Fruit fly (Drosophila melanogaster) whole organism, embryonic: ENCODE results near the gene PAN3.
A peak's percentile ranks its signal among the peaks of the same experiment; 100 is the strongest.

ENCODE experiments used
- Bdp1 ChIP-seq: fragments of 200-800 bp; sonication (Bioruptor generic); optimal IDR thresholded peaks from 3 replicates; lab custom pipeline; 2016; ENCODE audit warnings: missing biosample characterization, missing genetic modification characterization
- CG10979 ChIP-seq: fragments of 200-800 bp; sonication (Bioruptor generic); optimal IDR thresholded peaks from 2 replicates; lab custom pipeline; 2018; ENCODE audit warnings: missing biosample characterization, mild to moderate bottlenecking, missing genetic modification characterization, moderate library complexity
- CG13123 ChIP-seq: fragments of 200-800 bp; sonication (Bioruptor generic); optimal IDR thresholded peaks from 2 replicates; lab custom pipeline; 2016; ENCODE audit warnings: missing biosample characterization, missing genetic modification characterization
- CG1832 ChIP-seq: fragments of 200-800 bp; sonication (Bioruptor generic); optimal IDR thresholded peaks from 2 replicates; lab custom pipeline; 2017; ENCODE audit warnings: missing biosample characterization, mild to moderate bottlenecking, missing genetic modification characterization, inconsistent platforms
- CG2889 ChIP-seq: fragments of 200-800 bp; sonication (Bioruptor generic); IDR thresholded peaks from 3 replicates; pipeline ENCODE4 v1.3.6; 2022; ENCODE audit warnings: missing biosample characterization, missing genetic modification characterization
- CG31388 ChIP-seq: fragments of 200-800 bp; sonication (Bioruptor generic); optimal IDR thresholded peaks from 2 replicates; lab custom pipeline; 2016; ENCODE audit warnings: missing biosample characterization, missing genetic modification characterization
- CG34224 ChIP-seq: fragments of 200-800 bp; sonication (Bioruptor generic); IDR thresholded peaks from 3 replicates; pipeline ENCODE4 v1.3.6; 2022; ENCODE audit warnings: missing biosample characterization, missing genetic modification characterization; ENCODE audit not compliant: partially characterized antibody
- CG34376 ChIP-seq: fragments of 200-800 bp; sonication (Bioruptor generic); optimal IDR thresholded peaks from 2 replicates; lab custom pipeline; 2018; ENCODE audit warnings: missing biosample characterization, mild to moderate bottlenecking, missing genetic modification characterization
- CG4282 ChIP-seq: fragments of 200-800 bp; sonication (Bioruptor generic); optimal IDR thresholded peaks from 2 replicates; lab custom pipeline; 2016; ENCODE audit warnings: missing biosample characterization, missing genetic modification characterization
- CG4617 ChIP-seq: fragments of 200-800 bp; sonication (Bioruptor generic); optimal IDR thresholded peaks from 3 replicates; lab custom pipeline; 2016; ENCODE audit warnings: missing biosample characterization, missing genetic modification characterization, borderline replicate concordance
- CG8944 ChIP-seq: fragments of 200-800 bp; sonication (Bioruptor generic); optimal IDR thresholded peaks from 3 replicates; lab custom pipeline; 2016; ENCODE audit warnings: missing biosample characterization, missing genetic modification characterization
- CG9609 ChIP-seq: fragments of 200-800 bp; sonication (Bioruptor generic); optimal IDR thresholded peaks from 3 replicates; lab custom pipeline; 2016; ENCODE audit warnings: missing biosample characterization, missing genetic modification characterization
- CG9727 ChIP-seq: fragments of 200-800 bp; sonication (Bioruptor generic); optimal IDR thresholded peaks from 3 replicates; lab custom pipeline; 2017; ENCODE audit warnings: missing biosample characterization, mild to moderate bottlenecking, missing genetic modification characterization
- CG9797 ChIP-seq: fragments of 200-800 bp; sonication (Bioruptor generic); optimal IDR thresholded peaks from 3 replicates; lab custom pipeline; 2018; ENCODE audit warnings: missing biosample characterization, mild to moderate bottlenecking, missing genetic modification characterization
- CkIIα-i1 ChIP-seq: fragments of 200-800 bp; sonication (Bioruptor generic); IDR thresholded peaks from 2 replicates; pipeline ENCODE4 v1.3.6; 2022; ENCODE audit warnings: missing biosample characterization, missing genetic modification characterization
- CrebB ChIP-seq: fragments of 200-800 bp; sonication (Bioruptor generic); optimal IDR thresholded peaks from 3 replicates; lab custom pipeline; 2018; ENCODE audit warnings: missing biosample characterization, mild to moderate bottlenecking, missing genetic modification characterization
- D ChIP-seq, 2 experiments: fragments of 200-800 bp in 1 of 2; fragments of >200 bp in 1 of 2; sonication (Bioruptor generic) in 1 of 2; optimal IDR thresholded peaks; 2 replicates in 1 of 2; 3 replicates in 1 of 2; lab custom pipeline; 2017; ENCODE audit warnings: mild to moderate bottlenecking in 1 of 2, missing biosample characterization in 1 of 2, missing genetic modification characterization in 1 of 2, missing genetic modification reagents in 1 of 2
- D19A ChIP-seq: fragments of 200-800 bp; optimal IDR thresholded peaks from 3 replicates; lab custom pipeline; 2019; ENCODE audit warnings: missing biosample characterization, mild to moderate bottlenecking, missing genetic modification characterization, moderate library complexity
- D19B ChIP-seq: fragments of 200-800 bp; sonication (Bioruptor generic); optimal IDR thresholded peaks from 2 replicates; lab custom pipeline; 2017; ENCODE audit warnings: missing biosample characterization, mild to moderate bottlenecking, missing genetic modification characterization
- Dip2 ChIP-seq: fragments of 200-800 bp; sonication (Bioruptor generic); IDR thresholded peaks from 2 replicates; pipeline ENCODE4 v1.3.6; 2022; ENCODE audit warnings: missing biosample characterization, missing genetic modification characterization
- Dip3 ChIP-seq: fragments of 200-800 bp; sonication (Bioruptor generic); optimal IDR thresholded peaks from 3 replicates; lab custom pipeline; 2016; ENCODE audit warnings: missing biosample characterization, missing genetic modification characterization
- Gug ChIP-seq: fragments of 200-800 bp; sonication (Bioruptor generic); IDR thresholded peaks from 4 replicates; pipeline ENCODE4 v1.3.6; 2022; ENCODE audit warnings: missing biosample characterization, missing genetic modification characterization
- HLH3B ChIP-seq: fragments of 200-800 bp; sonication (Bioruptor generic); IDR thresholded peaks from 2 replicates; pipeline ENCODE4 v1.3.6; 2022; ENCODE audit warnings: missing biosample characterization, missing genetic modification characterization
- Jarid2 ChIP-seq: fragments of 200-800 bp; sonication (Bioruptor generic); optimal IDR thresholded peaks from 3 replicates; lab custom pipeline; 2017; ENCODE audit warnings: mild to moderate bottlenecking, missing biosample characterization, missing genetic modification reagents, missing genetic modification characterization
- Neu2 ChIP-seq: fragments of 200-800 bp; sonication (Bioruptor generic); optimal IDR thresholded peaks from 3 replicates; lab custom pipeline; 2016; ENCODE audit warnings: missing biosample characterization, missing genetic modification characterization, borderline replicate concordance
- Nf-YC ChIP-seq: fragments of 200-800 bp; optimal IDR thresholded peaks from 3 replicates; lab custom pipeline; 2019; ENCODE audit warnings: missing biosample characterization, mild to moderate bottlenecking, missing genetic modification characterization, moderate library complexity
- Sin3A ChIP-seq: fragments of >200 bp; optimal IDR thresholded peaks from 2 replicates; lab custom pipeline; 2018
- Trl ChIP-seq, 3 experiments: fragments of >200 bp in 2 of 3; fragments of 200-800 bp in 1 of 3; sonication (Bioruptor generic) in 1 of 3; optimal IDR thresholded peaks; 2 replicates in 1 of 3; 3 replicates in 2 of 3; lab custom pipeline; 2016 to 2017; ENCODE audit warnings: missing biosample characterization in 1 of 3, missing genetic modification characterization in 1 of 3
- Vsx1 ChIP-seq: fragments of 200-800 bp; sonication (Bioruptor generic); optimal IDR thresholded peaks from 2 replicates; lab custom pipeline; 2017; ENCODE audit warnings: missing biosample characterization, mild to moderate bottlenecking, missing genetic modification characterization, missing genetic modification reagents
- abd-A ChIP-seq: fragments of 200-800 bp; sonication (Bioruptor generic); optimal IDR thresholded peaks from 3 replicates; lab custom pipeline; 2019; ENCODE audit warnings: missing biosample characterization, mild to moderate bottlenecking, missing genetic modification characterization, moderate library complexity
- az2 ChIP-seq: fragments of 200-800 bp; sonication (Bioruptor generic); optimal IDR thresholded peaks from 3 replicates; lab custom pipeline; 2016; ENCODE audit warnings: missing biosample characterization, missing genetic modification characterization
- br ChIP-seq: fragments of >200 bp; optimal IDR thresholded peaks from 2 replicates; lab custom pipeline; 2017
- bsh ChIP-seq, 2 experiments: fragments of 200-800 bp; sonication (Bioruptor generic); optimal IDR thresholded peaks; 2 replicates each; lab custom pipeline; 2017 to 2018; ENCODE audit warnings: mild to moderate bottlenecking in 2 of 2, missing biosample characterization in 2 of 2, missing genetic modification characterization in 2 of 2, moderate library complexity in 1 of 2
- btn ChIP-seq: fragments of 200-800 bp; sonication (Bioruptor generic); optimal IDR thresholded peaks from 2 replicates; lab custom pipeline; 2016; ENCODE audit warnings: missing biosample characterization, missing genetic modification characterization
- cg ChIP-seq: fragments of 200-800 bp; sonication (Bioruptor generic); optimal IDR thresholded peaks from 3 replicates; lab custom pipeline; 2019; ENCODE audit warnings: missing biosample characterization, mild to moderate bottlenecking, missing genetic modification characterization, moderate library complexity
- chn ChIP-seq: fragments of 200-800 bp; sonication (Bioruptor generic); optimal IDR thresholded peaks from 2 replicates; lab custom pipeline; 2016; ENCODE audit warnings: missing biosample characterization, missing genetic modification characterization
- dmrt11E ChIP-seq: fragments of 200-800 bp; sonication (Bioruptor generic); optimal IDR thresholded peaks from 3 replicates; lab custom pipeline; 2018; ENCODE audit warnings: missing biosample characterization, mild to moderate bottlenecking, missing genetic modification characterization, moderate library complexity
- ewg ChIP-seq: fragments of 200-800 bp; sonication (Bioruptor generic); optimal IDR thresholded peaks from 3 replicates; lab custom pipeline; 2017; ENCODE audit warnings: mild to moderate bottlenecking, missing biosample characterization, missing genetic modification reagents, missing genetic modification characterization
- hbn ChIP-seq: fragments of 200-800 bp; sonication (Bioruptor generic); IDR thresholded peaks from 2 replicates; pipeline ENCODE4 v1.3.6; 2022; ENCODE audit warnings: missing biosample characterization, missing genetic modification characterization; ENCODE audit not compliant: partially characterized antibody
- nerfin-2 ChIP-seq: fragments of 200-800 bp; sonication (Bioruptor generic); IDR thresholded peaks from 2 replicates; pipeline ENCODE4 v1.3.6; 2022; ENCODE audit warnings: missing biosample characterization, missing genetic modification characterization; ENCODE audit not compliant: partially characterized antibody
- nom ChIP-seq: fragments of 200-800 bp; sonication (Bioruptor generic); optimal IDR thresholded peaks from 2 replicates; lab custom pipeline; 2017; ENCODE audit warnings: missing biosample characterization, missing genetic modification characterization, mild to moderate bottlenecking, moderate library complexity, missing genetic modification reagents
- org-1 ChIP-seq: fragments of 200-800 bp; sonication (Bioruptor generic); optimal IDR thresholded peaks from 2 replicates; lab custom pipeline; 2017; ENCODE audit warnings: missing biosample characterization, missing genetic modification characterization
- pros ChIP-seq: fragments of 200-800 bp; sonication (Bioruptor generic); optimal IDR thresholded peaks from 3 replicates; lab custom pipeline; 2019; ENCODE audit warnings: missing biosample characterization, mild to moderate bottlenecking, missing genetic modification characterization, moderate library complexity
- psq ChIP-seq: fragments of 200-800 bp; sonication (Bioruptor generic); optimal IDR thresholded peaks from 2 replicates; lab custom pipeline; 2017; ENCODE audit warnings: missing biosample characterization, missing genetic modification characterization
- seq ChIP-seq: fragments of 200-800 bp; sonication (Bioruptor generic); IDR thresholded peaks from 2 replicates; pipeline ENCODE4 v1.3.6; 2022; ENCODE audit warnings: missing biosample characterization, missing genetic modification characterization
- slbo ChIP-seq: fragments of 200-800 bp; sonication (Bioruptor generic); IDR thresholded peaks from 2 replicates; pipeline ENCODE4 v1.3.6; 2022; ENCODE audit warnings: missing biosample characterization, missing genetic modification characterization
- toy ChIP-seq: fragments of 200-800 bp; sonication (Bioruptor generic); IDR thresholded peaks from 2 replicates; pipeline ENCODE4 v1.3.6; 2022; ENCODE audit warnings: missing biosample characterization, missing genetic modification characterization
- yki ChIP-seq: fragments of >200 bp; optimal IDR thresholded peaks from 3 replicates; lab custom pipeline; 2018

PAN3 gene

dm6 chr3L:3073460-3073859 is 2.5 kb downstream of the PAN3 start (continued):
- no peak for TF ChIP-seq HLH3B
- no peak for TF ChIP-seq Sin3A (lab: Kevin White, UChicago)
- peak; percentile 25 for TF ChIP-seq CG9727
- no peak for TF ChIP-seq CG10979 (tag; lab: Kevin White, UChicago)
- peak; percentile 22 for TF ChIP-seq chn (GFP tag; lab: Kevin White, UChicago)
- TF ChIP-seq pros (GFP tag; lab: Kevin White, UChicago): peak; percentile 49
- no peak for TF ChIP-seq seq (GFP tag; lab: Robert Waterston, UW)
- no peak for TF ChIP-seq Dip2 (GFP tag; lab: Robert Waterston, UW)
- no peak for TF ChIP-seq CrebB (tag; lab: Kevin White, UChicago)
- TF ChIP-seq bsh (GFP tag; optimal IDR thresholded peaks at IDR 0.05; lab: Kevin White, UChicago): no peak
- TF ChIP-seq slbo: 0 out of 2 replicates have a peak, but pooled peaks have one; percentile 31
- TF ChIP-seq CG9609 (GFP tag; lab: Kevin White, UChicago): no peak
- TF ChIP-seq CG4282 (GFP tag; lab: Kevin White, UChicago): no peak
- TF ChIP-seq Bdp1: no peak
- peak; percentile 20 for TF ChIP-seq dmrt11E (tag; lab: Kevin White, UChicago)
- TF ChIP-seq org-1: no peak
- no peak for TF ChIP-seq Jarid2 (GFP tag; lab: Kevin White, UChicago)
- no peak for TF ChIP-seq CG8944 (GFP tag; lab: Kevin White, UChicago)
- no peak for TF ChIP-seq cg
- TF ChIP-seq Neu2 (GFP tag; lab: Kevin White, UChicago): no peak
- TF ChIP-seq Vsx1 (GFP tag; lab: Kevin White, UChicago): no peak
- no peak for TF ChIP-seq az2 (GFP tag; lab: Kevin White, UChicago)
- TF ChIP-seq toy (GFP tag; lab: Robert Waterston, UW): no peak
- peak; percentile 0 for TF ChIP-seq nom (GFP tag; lab: Kevin White, UChicago)
- TF ChIP-seq Gug (GFP tag; lab: Robert Waterston, UW): no peak
- no peak for TF ChIP-seq CG9797 (GFP tag; lab: Kevin White, UChicago)
- TF ChIP-seq CG1832 (GFP tag; lab: Kevin White, UChicago): peak; percentile 20
- no peak for TF ChIP-seq Dip3 (GFP tag; lab: Kevin White, UChicago)
- no peak for TF ChIP-seq yki (lab: Kevin White, UChicago)

dm6 chr3L:3074380-3074779 is 3.4 kb downstream of the PAN3 start:
- peak; percentile 21 for TF ChIP-seq D19A
- peak in 1 of 2 experiments; percentile 7 for TF ChIP-seq bsh (GFP tag; optimal IDR thresholded peaks at IDR 0.05; lab: Kevin White, UChicago)
- TF ChIP-seq CG34224 (GFP tag; lab: Robert Waterston, UW): no peak

- TF ChIP-seq Nf-YC: no peak
- no peak for TF ChIP-seq psq (GFP tag; lab: Kevin White, UChicago)
- no peak for TF ChIP-seq CG2889
- peak; percentile 53 for TF ChIP-seq D (optimal IDR thresholded peaks at IDR 0.05; lab: Kevin White, UChicago)
- TF ChIP-seq D (GFP tag; optimal IDR thresholded peaks at IDR 0.05; lab: Kevin White, UChicago): no peak
- TF ChIP-seq CG31388 (GFP tag; lab: Kevin White, UChicago): no peak
- peak; percentile 54 for TF ChIP-seq nom (GFP tag; lab: Kevin White, UChicago)
Observed at dm6 chr3L:3074805-3075204, 3.9 kb downstream of the PAN3 start.

dm6 chr3L:3076954-3077353 is 6.0 kb downstream of the PAN3 start:
- TF ChIP-seq nerfin-2 (GFP tag; lab: Robert Waterston, UW) (no peak), CG13123 (GFP tag; lab: Kevin White, UChicago) (no peak), CG34376 (GFP tag; lab: Kevin White, UChicago) (no peak), Sin3A (lab: Kevin White, UChicago) (no peak), btn (GFP tag; lab: Kevin White, UChicago) (no peak), ewg (no peak), abd-A (tag; lab: Kevin White, UChicago) (peak; percentile 47), CkIIα-i1 (GFP tag; lab: Robert Waterston, UW) (no peak), Trl (optimal IDR thresholded peaks at IDR 0.05; lab: Kevin White, UChicago) (no peak), Trl (GFP tag; optimal IDR thresholded peaks at IDR 0.05; lab: Kevin White, UChicago) (no peak), D19B (GFP tag; lab: Kevin White, UChicago) (no peak), az2 (GFP tag; lab: Kevin White, UChicago) (no peak), hbn (no peak), br (lab: Kevin White, UChicago) (no peak), CG4617 (GFP tag; lab: Kevin White, UChicago) (no peak)
